Worm (Caenorhabditis elegans): ENCODE data around the gene nhr-80.

ce11 chrIII:61045-61444 lies 46.4 kb upstream of the nhr-80 start, which contains the start of gene btb-5:
- TF ChIP-seq ztf-11 (tag; optimal IDR thresholded peaks at IDR 0.05) = no peak
- TF ChIP-seq zag-1 (tag; optimal IDR thresholded peaks at IDR 0.05) = no peak
- no peak for TF ChIP-seq ceh-82 (tag; optimal IDR thresholded peaks at IDR 0.05)
- no peak for TF ChIP-seq unc-62 (GFP tag; optimal IDR thresholded peaks at IDR 0.05)
- TF ChIP-seq nhr-23 (tag; optimal IDR thresholded peaks at IDR 0.05) = no peak
- no peak for TF ChIP-seq R02D3.7 (tag; optimal IDR thresholded peaks at IDR 0.05)
- no peak for TF ChIP-seq lin-39 (tag; optimal IDR thresholded peaks at IDR 0.05)
- TF ChIP-seq nhr-11 (tag; optimal IDR thresholded peaks at IDR 0.05) = no peak
- TF ChIP-seq ama-1 (optimal IDR thresholded peaks at IDR 0.05) = no peak
- no peak for TF ChIP-seq ztf-4 (tag; optimal IDR thresholded peaks at IDR 0.05)
- no peak for TF ChIP-seq skn-1 (tag; optimal IDR thresholded peaks at IDR 0.05)
- TF ChIP-seq mml-1 (tag; optimal IDR thresholded peaks at IDR 0.05) = no peak
- no peak for TF ChIP-seq nfya-1 (tag; optimal IDR thresholded peaks at IDR 0.05; ENCODE audit: insufficient read depth)

Measured in whole organism, L3 larva.